4 worm cellular contexts compared by ENCODE assay signal in the genomic region with DNA sequence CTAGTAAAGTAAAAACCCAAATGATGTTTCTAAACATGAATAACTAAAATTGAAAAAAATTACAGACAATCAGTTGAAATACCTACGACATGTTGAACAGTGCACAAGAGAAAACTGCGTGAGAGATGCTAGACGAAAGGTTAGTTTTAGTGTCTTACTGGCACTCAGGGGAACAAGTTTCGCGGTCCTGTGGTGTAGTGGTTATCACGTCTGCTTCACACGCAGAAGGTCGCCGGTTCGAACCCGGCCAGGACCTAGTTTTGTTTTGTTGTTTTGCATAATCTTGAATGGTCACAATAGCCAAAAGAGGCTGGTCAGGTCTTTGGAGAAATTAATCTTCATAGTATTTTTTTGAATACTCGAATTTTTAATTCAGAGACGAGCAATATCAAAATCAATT.
A peak's percentile ranks its signal among the peaks of the same experiment; 100 is the strongest.
TF ChIP-seq lines count a peak whose summit lies in the region.

No protein-coding gene starts in this region.

TF ChIP-seq in whole organism, L2 larva, 48 proteins besides CTCF, POLR2A, EP300 and RAD21:
- TF ChIP-seq fos-1 (tag; optimal IDR thresholded peaks at IDR 0.05; lab: Kevin White, UChicago), result peak; percentile 56
- TF ChIP-seq sma-9 (GFP tag; optimal IDR thresholded peaks at IDR 0.05; lab: Kevin White, UChicago), result peak; percentile 55
- no peak for TF ChIP-seq sma-9 (tag; optimal IDR thresholded peaks at IDR 0.05; lab: Kevin White, UChicago)
- TF ChIP-seq nhr-129 (tag; optimal IDR thresholded peaks at IDR 0.05; lab: Kevin White, UChicago), result peak; percentile 42
- peak; percentile 32 for TF ChIP-seq sma-3 (GFP tag; optimal IDR thresholded peaks at IDR 0.05; lab: Kevin White, UChicago)
- TF ChIP-seq ztf-4 (tag; optimal IDR thresholded peaks at IDR 0.05; lab: Kevin White, UChicago), result no peak
- no peak for TF ChIP-seq unc-39 (tag; optimal IDR thresholded peaks at IDR 0.05; lab: Kevin White, UChicago)
- TF ChIP-seq gmeb-1 (tag; optimal IDR thresholded peaks at IDR 0.05; lab: Kevin White, UChicago), result peak; percentile 34
- TF ChIP-seq crh-2 (tag; optimal IDR thresholded peaks at IDR 0.05; lab: Kevin White, UChicago), result peak; percentile 25
- TF ChIP-seq Y55F3AM.14 (GFP tag; optimal IDR thresholded peaks at IDR 0.05; lab: Kevin White, UChicago), result peak; percentile 28

TF ChIP-seq in whole organism, L4 larva, 104 proteins besides CTCF, POLR2A, EP300 and RAD21 (continues in another document):
- peak; percentile 78 for TF ChIP-seq ZK337.2 (GFP tag; IDR thresholded peaks at IDR 0.05; lab: Robert Waterston, UW)
- TF ChIP-seq mep-1 (tag; optimal IDR thresholded peaks at IDR 0.05; lab: Kevin White, UChicago), result peak; percentile 65
- peak in 1 of 2 experiments; percentile 12 for TF ChIP-seq hif-1 (tag; optimal IDR thresholded peaks at IDR 0.05; lab: Kevin White, UChicago)
- peak; percentile 8 for TF ChIP-seq ztf-7 (tag; optimal IDR thresholded peaks at IDR 0.05; lab: Kevin White, UChicago)
- no peak for TF ChIP-seq ces-1 (GFP tag; optimal IDR thresholded peaks at IDR 0.05; lab: Kevin White, UChicago)
- TF ChIP-seq T26A8.4 (GFP tag; IDR thresholded peaks at IDR 0.05; lab: Robert Waterston, UW), result peak; percentile 79
- peak; percentile 47; the same call in 1 of the 2 replicates for TF ChIP-seq ceh-44 (GFP tag; IDR thresholded peaks at IDR 0.05; lab: Robert Waterston, UW)
- peak; percentile 44 for TF ChIP-seq mxl-3 (GFP tag; optimal IDR thresholded peaks at IDR 0.05; lab: Kevin White, UChicago)
- peak; percentile 81 for TF ChIP-seq php-3 (GFP tag; IDR thresholded peaks at IDR 0.05; lab: Robert Waterston, UW)
- peak; percentile 32 for TF ChIP-seq gei-8 (GFP tag; optimal IDR thresholded peaks at IDR 0.05; lab: Kevin White, UChicago)
- TF ChIP-seq snpc-1.2 (GFP tag; IDR thresholded peaks at IDR 0.05; lab: Robert Waterston, UW), result peak; percentile 99
- TF ChIP-seq dve-1 (tag; optimal IDR thresholded peaks at IDR 0.05; lab: Kevin White, UChicago; ENCODE audit: insufficient read depth), result peak; percentile 52
- peak; percentile 64 for TF ChIP-seq madf-9 (GFP tag; conservative IDR thresholded peaks at IDR 0.05; lab: Robert Waterston, UW)
- no peak for TF ChIP-seq nhr-111 (GFP tag; optimal IDR thresholded peaks at IDR 0.05; lab: Kevin White, UChicago)
- peak; percentile 14 for TF ChIP-seq lir-3 (tag; optimal IDR thresholded peaks at IDR 0.05; lab: Kevin White, UChicago)
- TF ChIP-seq D1046.2 (GFP tag; IDR thresholded peaks at IDR 0.05; lab: Robert Waterston, UW), result peak; percentile 70; the same call in 1 of the 2 replicates
- peak; percentile 30 for TF ChIP-seq unc-130 (GFP tag; optimal IDR thresholded peaks at IDR 0.05; lab: Kevin White, UChicago)
- TF ChIP-seq nhr-42 (GFP tag; IDR thresholded peaks at IDR 0.05; lab: Robert Waterston, UW), result peak; percentile 62; the same call in 1 of the 2 replicates
- TF ChIP-seq dmd-8 (GFP tag; IDR thresholded peaks at IDR 0.05; lab: Robert Waterston, UW), result peak; percentile 90
- peak; percentile 74 for TF ChIP-seq hmg-1.1 (GFP tag; IDR thresholded peaks at IDR 0.05; lab: Robert Waterston, UW)
- TF ChIP-seq aha-1 (tag; lab: Kevin White, UChicago), result peak; percentile 93
- peak; percentile 75 for TF ChIP-seq duxl-1 (tag; optimal IDR thresholded peaks at IDR 0.05; lab: Kevin White, UChicago; ENCODE audit: poor library complexity)
- peak; percentile 32 for TF ChIP-seq nhr-77 (tag; optimal IDR thresholded peaks at IDR 0.05; lab: Kevin White, UChicago)
- TF ChIP-seq zip-2 (tag; optimal IDR thresholded peaks at IDR 0.05; lab: Kevin White, UChicago), result peak; percentile 51
- no peak for TF ChIP-seq fkh-10 (GFP tag; optimal IDR thresholded peaks at IDR 0.05; lab: Kevin White, UChicago)

TF ChIP-seq in whole organism, late embryonic, 69 proteins besides CTCF, POLR2A, EP300 and RAD21:
- TF ChIP-seq elt-4 (tag; optimal IDR thresholded peaks at IDR 0.05; lab: Kevin White, UChicago) (no peak), ceh-45 (GFP tag; IDR thresholded peaks at IDR 0.05; lab: Robert Waterston, UW) (0 out of 2 replicates have a peak, but pooled peaks have one; percentile 46), sox-4 (tag; optimal IDR thresholded peaks at IDR 0.05; lab: Kevin White, UChicago) (peak; percentile 20), ttx-3 (tag; optimal IDR thresholded peaks at IDR 0.05; lab: Kevin White, UChicago) (no peak), madf-2 (tag; optimal IDR thresholded peaks at IDR 0.05; lab: Kevin White, UChicago) (no peak), fkh-6 (tag; optimal IDR thresholded peaks at IDR 0.05; lab: Kevin White, UChicago) (peak; percentile 25), elt-2 (tag; optimal IDR thresholded peaks at IDR 0.05; lab: Kevin White, UChicago) (peak; percentile 41), eyg-1 (tag; optimal IDR thresholded peaks at IDR 0.05; lab: Kevin White, UChicago) (no peak), C38D4.7 (GFP tag; optimal IDR thresholded peaks at IDR 0.05; lab: Kevin White, UChicago) (peak; percentile 30), nhr-11 (tag; optimal IDR thresholded peaks at IDR 0.05; lab: Kevin White, UChicago) (no peak)

TF ChIP-seq in whole organism, mixed stage, embryonic, 35 proteins besides CTCF, POLR2A, EP300 and RAD21:
- TF ChIP-seq lin-32 (GFP tag; optimal IDR thresholded peaks at IDR 0.05; lab: Kevin White, UChicago) (peak; percentile 21), tbx-8 (GFP tag; optimal IDR thresholded peaks at IDR 0.05; lab: Kevin White, UChicago) (no peak), unc-120 (tag; optimal IDR thresholded peaks at IDR 0.05; lab: Kevin White, UChicago; ENCODE audit: poor library complexity, severe bottlenecking) (no peak), nhr-76 (tag; optimal IDR thresholded peaks at IDR 0.05; lab: Kevin White, UChicago) (no peak), ceh-39 (tag; optimal IDR thresholded peaks at IDR 0.05; lab: Kevin White, UChicago) (no peak), nhr-2 (tag; optimal IDR thresholded peaks at IDR 0.05; lab: Kevin White, UChicago) (no peak), flh-1 (GFP tag; optimal IDR thresholded peaks at IDR 0.05; lab: Kevin White, UChicago) (no peak), drap-1 (GFP tag; optimal IDR thresholded peaks at IDR 0.05; lab: Kevin White, UChicago) (no peak), lsy-2 (tag; optimal IDR thresholded peaks at IDR 0.05; lab: Kevin White, UChicago) (no peak), mls-2 (tag; optimal IDR thresholded peaks at IDR 0.05; lab: Kevin White, UChicago) (no peak), ceh-83 (GFP tag; optimal IDR thresholded peaks at IDR 0.05; lab: Kevin White, UChicago) (peak; percentile 12), unc-62 (GFP tag; optimal IDR thresholded peaks at IDR 0.05; lab: Kevin White, UChicago) (no peak), cnd-1 (tag; optimal IDR thresholded peaks at IDR 0.05; lab: Kevin White, UChicago) (peak; percentile 14)
TF ChIP-seq in whole organism, mixed stage, embryonic: peak in this region for 3.
